Worm (Caenorhabditis elegans): ENCODE results near the gene srx-6.
"Not testable (repeated sequence)": the region's sequence is repeated elsewhere in the genome, so short reads cannot be mapped to it uniquely, and the experiment has no call there.

Gene srx-6

DNA sequence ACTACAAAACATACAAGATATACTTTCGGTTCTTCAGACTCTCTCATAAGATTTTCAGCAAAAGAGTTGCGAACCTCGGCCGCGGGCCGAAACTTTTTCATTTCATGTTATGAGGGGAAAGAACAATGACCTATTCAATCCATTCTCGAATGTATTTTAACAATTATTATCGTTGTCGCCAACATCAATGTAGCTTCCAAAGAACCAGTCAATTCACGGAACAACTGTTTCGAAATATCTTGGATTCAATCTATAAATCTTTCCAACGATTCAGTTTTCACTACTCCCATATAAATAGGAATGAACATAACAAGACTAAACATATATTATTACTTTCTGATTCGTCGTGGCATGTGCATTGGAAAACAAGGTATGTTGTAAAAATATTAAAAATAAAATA lies 6.0 kb downstream of the srx-6 start, which contains the start of gene F07G11.1:
Gene F07G11.1, plus strand, starts transcription at position 301 of the 400 bp plus-strand sequence.
- no peak for TF ChIP-seq B0019.2 (GFP tag; conservative IDR thresholded peaks at IDR 0.05)
- TF ChIP-seq ekl-4 (GFP tag; IDR thresholded peaks at IDR 0.05) = no peak
- no peak for TF ChIP-seq lin-26 (GFP tag; IDR thresholded peaks at IDR 0.05)
- TF ChIP-seq nfya-2 (GFP tag; IDR thresholded peaks at IDR 0.05) = no peak
- TF ChIP-seq madf-10 (tag; optimal IDR thresholded peaks at IDR 0.05) = no peak
- TF ChIP-seq ztf-18 (tag; optimal IDR thresholded peaks at IDR 0.05) = no peak
- TF ChIP-seq K11D2.4 (GFP tag; IDR thresholded peaks at IDR 0.05) = no peak
- no peak for TF ChIP-seq zfh-2 (GFP tag; conservative IDR thresholded peaks at IDR 0.05)

DNA sequence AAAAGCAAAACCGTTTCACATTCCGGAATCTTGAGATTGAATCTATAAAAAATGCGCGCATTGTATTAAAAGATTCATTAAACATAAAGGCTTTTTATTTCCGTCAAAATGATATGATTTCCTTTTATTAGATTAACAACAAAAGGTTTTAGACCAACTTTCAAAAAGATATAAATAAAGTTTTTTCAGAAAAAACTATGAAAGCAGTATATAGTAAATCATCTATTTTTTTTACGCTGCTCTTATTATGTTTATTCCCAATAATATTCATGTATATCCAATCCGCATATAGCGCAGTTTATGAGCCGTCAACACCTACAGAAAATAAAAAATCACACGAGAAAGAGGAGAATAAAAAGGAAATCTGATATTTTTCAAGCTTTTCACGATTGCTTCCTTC lies 8.6 kb downstream of the srx-6 start, which contains the start of gene F07G11.2:
Gene F07G11.2, plus strand, starts transcription at position 301 of the 400 bp plus-strand sequence.
- not testable (repeated sequence) for TF ChIP-seq nhr-90 (tag; optimal IDR thresholded peaks at IDR 0.05); lir-1 (GFP tag; conservative IDR thresholded peaks at IDR 0.05); repo-1 (tag; optimal IDR thresholded peaks at IDR 0.05)

DNA sequence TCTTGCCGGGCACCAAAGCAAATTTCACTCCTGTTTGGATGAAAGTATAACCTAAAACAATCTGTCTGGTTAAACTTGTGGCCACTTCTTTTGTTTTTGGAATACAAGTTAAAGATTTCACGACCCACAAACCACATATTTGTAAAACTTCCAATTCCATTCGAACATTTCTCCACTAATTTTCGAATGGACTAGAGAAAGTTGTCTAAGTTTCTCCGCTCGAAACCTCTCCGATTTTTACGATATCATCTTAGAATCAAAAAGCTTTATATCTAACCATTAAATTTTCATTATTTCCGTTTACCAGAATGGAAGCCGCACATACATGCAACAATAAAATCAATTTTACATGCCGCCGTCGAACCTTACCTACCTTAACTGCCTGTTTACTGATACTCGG lies 14.7 kb downstream of the srx-6 start, which contains the start of gene F07G11.3:
Gene F07G11.3, plus strand, starts transcription at position 301 of the 400 bp plus-strand sequence.
- TF ChIP-seq aptf-3 (GFP tag; IDR thresholded peaks at IDR 0.05) = no peak
- TF ChIP-seq madf-3 (GFP tag; IDR thresholded peaks at IDR 0.05) = no peak
- no peak for TF ChIP-seq lin-35 (GFP tag; optimal IDR thresholded peaks at IDR 0.05)
- TF ChIP-seq let-526 (GFP tag; IDR thresholded peaks at IDR 0.05) = no peak
- TF ChIP-seq hmg-1.2 (GFP tag; IDR thresholded peaks at IDR 0.05) = no peak
- no peak for TF ChIP-seq Y67H2A.10 (GFP tag; conservative IDR thresholded peaks at IDR 0.05)
- no peak for TF ChIP-seq cebp-2 (GFP tag; IDR thresholded peaks at IDR 0.05)
- no peak for TF ChIP-seq athp-1 (tag; optimal IDR thresholded peaks at IDR 0.05)
- no peak for TF ChIP-seq madf-10 (tag; optimal IDR thresholded peaks at IDR 0.05)
- TF ChIP-seq hlh-12 (tag; optimal IDR thresholded peaks at IDR 0.05) = no peak
- TF ChIP-seq ekl-4 (GFP tag; IDR thresholded peaks at IDR 0.05) = no peak
- TF ChIP-seq zim-3 (tag; optimal IDR thresholded peaks at IDR 0.05) = no peak
- no peak for TF ChIP-seq lin-54 (GFP tag; optimal IDR thresholded peaks at IDR 0.05)
- TF ChIP-seq nhr-90 (tag; optimal IDR thresholded peaks at IDR 0.05) = no peak
- no peak for TF ChIP-seq pbrm-1 (GFP tag; IDR thresholded peaks at IDR 0.05)
- TF ChIP-seq ceh-58 (GFP tag; IDR thresholded peaks at IDR 0.05) = no peak

DNA sequence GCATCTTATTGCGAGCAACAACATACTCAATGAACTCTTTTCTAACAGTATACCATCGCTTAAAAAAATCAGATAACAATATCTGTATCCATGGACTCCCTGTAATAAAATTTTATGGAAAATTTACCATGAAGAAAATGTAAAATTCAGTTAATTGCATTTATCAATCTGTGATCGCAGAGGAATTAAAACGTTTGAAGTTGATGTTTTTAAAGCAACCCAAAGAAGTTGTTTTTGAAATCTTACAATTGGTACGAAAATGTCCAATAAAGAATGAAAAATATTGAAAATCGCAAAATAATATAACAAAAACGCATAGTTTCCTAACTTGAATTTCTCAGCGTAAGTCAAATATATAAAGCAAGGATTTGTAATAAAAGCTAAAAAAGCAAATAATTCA lies 15.9 kb downstream of the srx-6 start, which contains the start of gene srj-32:
Gene srj-32, minus strand, starts transcription at position 101 of the 400 bp plus-strand sequence.
- TF ChIP-seq nhr-179 (tag; optimal IDR thresholded peaks at IDR 0.05) = no peak
- TF ChIP-seq C17E4.6 (GFP tag; IDR thresholded peaks at IDR 0.05) = no peak
- no peak for TF ChIP-seq fkh-3 (tag; optimal IDR thresholded peaks at IDR 0.05)
- no peak for TF ChIP-seq ztf-25 (GFP tag; IDR thresholded peaks at IDR 0.05)
- TF ChIP-seq ceh-91 (GFP tag; IDR thresholded peaks at IDR 0.05) = no peak
- TF ChIP-seq B0019.2 (GFP tag; conservative IDR thresholded peaks at IDR 0.05) = no peak
- no peak for TF ChIP-seq D2030.7 (GFP tag; IDR thresholded peaks at IDR 0.05)
- TF ChIP-seq F39B2.1 (GFP tag; IDR thresholded peaks at IDR 0.05) = no peak
- no peak for TF ChIP-seq Y79H2A.3 (GFP tag; conservative IDR thresholded peaks at IDR 0.05)
- no peak for TF ChIP-seq attf-3 (GFP tag; conservative IDR thresholded peaks at IDR 0.05)
- no peak for TF ChIP-seq B0261.1 (tag; optimal IDR thresholded peaks at IDR 0.05)
- no peak for TF ChIP-seq hlh-26 (GFP tag; conservative IDR thresholded peaks at IDR 0.05)
- no peak for TF ChIP-seq ztf-6 (GFP tag; IDR thresholded peaks at IDR 0.05)
- no peak for TF ChIP-seq let-526 (GFP tag; IDR thresholded peaks at IDR 0.05)
- TF ChIP-seq dpff-1 (tag; optimal IDR thresholded peaks at IDR 0.05) = no peak
- no peak for TF ChIP-seq snpc-1.1 (tag; optimal IDR thresholded peaks at IDR 0.05; ENCODE audit: insufficient read depth)

All from whole organism, young adult.